Worm (Caenorhabditis elegans): ENCODE data around the gene nhr-40.
A peak's percentile ranks its signal among the peaks of the same experiment; 100 is the strongest.

Gene nhr-40

ce11 chrX:2559979-2560378 lies 33.8 kb upstream of the nhr-40 start, which contains the start of gene F52H2.5:
Gene F52H2.5, minus strand, starts transcription at chrX:2560079.
- TF ChIP-seq zfp-3 (GFP tag; conservative IDR thresholded peaks at IDR 0.05) = no peak
- no peak for TF ChIP-seq aly-2 (tag; optimal IDR thresholded peaks at IDR 0.05)
- no peak for TF ChIP-seq php-3 (GFP tag; IDR thresholded peaks at IDR 0.05)
- TF ChIP-seq dmd-8 (GFP tag; IDR thresholded peaks at IDR 0.05) = no peak

ce11 chrX:2564047-2564446 lies 29.8 kb upstream of the nhr-40 start, which contains the start of gene dhcr-24:
Gene dhcr-24, minus strand, starts transcription at chrX:2564147.
- no peak for TF ChIP-seq daf-8 (GFP tag; IDR thresholded peaks at IDR 0.05)
- no peak for TF ChIP-seq madf-9 (GFP tag; conservative IDR thresholded peaks at IDR 0.05)
- no peak for TF ChIP-seq dve-1 (tag; optimal IDR thresholded peaks at IDR 0.05; ENCODE audit: insufficient read depth)
- no peak for TF ChIP-seq tag-97 (GFP tag; IDR thresholded peaks at IDR 0.05)
- TF ChIP-seq ceh-32 (tag; optimal IDR thresholded peaks at IDR 0.05; ENCODE audit: poor library complexity) = no peak
- TF ChIP-seq dmd-9 (GFP tag; IDR thresholded peaks at IDR 0.05) = no peak
- TF ChIP-seq unc-39 (tag; optimal IDR thresholded peaks at IDR 0.05) = no peak

ce11 chrX:2565308-2565773 lies 28.5 kb upstream of the nhr-40 start, which contains the start of gene F52H2.15:
Gene F52H2.15, plus strand, starts transcription at chrX:2565358.
- TF ChIP-seq dmd-6 (GFP tag; IDR thresholded peaks at IDR 0.05) (peak; percentile 42; the same call in 1 of the 2 replicates), unc-39 (tag; optimal IDR thresholded peaks at IDR 0.05) (no peak), nhr-28 (tag; optimal IDR thresholded peaks at IDR 0.05) (peak; percentile 93), aha-1 (tag) (peak; percentile 11), daf-16 (GFP tag; optimal IDR thresholded peaks at IDR 0.05) (no peak), daf-16 (tag; optimal IDR thresholded peaks at IDR 0.05) (peak; percentile 85), pqm-1 (tag; optimal IDR thresholded peaks at IDR 0.05) (peak; percentile 66), dmd-9 (GFP tag; IDR thresholded peaks at IDR 0.05) (no peak), hlh-11 (tag; optimal IDR thresholded peaks at IDR 0.05) (peak; percentile 49), dve-1 (tag; optimal IDR thresholded peaks at IDR 0.05; ENCODE audit: insufficient read depth) (peak; percentile 34), unc-62 (GFP tag; optimal IDR thresholded peaks at IDR 0.05 in 1 of 2) (peak in 1 of 2 experiments; percentile 93), unc-62 (tag; optimal IDR thresholded peaks at IDR 0.05) (no peak)

ce11 chrX:2567761-2568160 lies 26.0 kb upstream of the nhr-40 start:
- TF ChIP-seq dmd-6 (GFP tag; IDR thresholded peaks at IDR 0.05) (0 out of 2 replicates have a peak, but pooled peaks have one; percentile 36), rbr-2 (tag; optimal IDR thresholded peaks at IDR 0.05) (no peak), nhr-28 (tag; optimal IDR thresholded peaks at IDR 0.05) (peak; percentile 12)

- peak; percentile 90 for TF ChIP-seq tra-1 (GFP tag; IDR thresholded peaks at IDR 0.05)
- peak; percentile 99 for TF ChIP-seq nhr-28 (tag; optimal IDR thresholded peaks at IDR 0.05)
- peak; percentile 88 for TF ChIP-seq php-3 (GFP tag; IDR thresholded peaks at IDR 0.05)
- peak; percentile 87 for TF ChIP-seq nhr-77 (tag; optimal IDR thresholded peaks at IDR 0.05)
- TF ChIP-seq mdl-1 (tag; optimal IDR thresholded peaks at IDR 0.05) = peak in 1 of 2 experiments; percentile 46
- peak in 1 of 2 experiments; percentile 92 for TF ChIP-seq daf-16 (GFP tag; optimal IDR thresholded peaks at IDR 0.05)
- TF ChIP-seq daf-16 (tag; optimal IDR thresholded peaks at IDR 0.05) = peak; percentile 97
- TF ChIP-seq hmg-1.1 (GFP tag; IDR thresholded peaks at IDR 0.05) = peak; percentile 36; the same call in 1 of the 2 replicates
- TF ChIP-seq nhr-10 (tag; optimal IDR thresholded peaks at IDR 0.05) = peak; percentile 12
- TF ChIP-seq sdz-12 (GFP tag; optimal IDR thresholded peaks at IDR 0.05) = no peak
- peak; percentile 48 for TF ChIP-seq T20F7.1 (GFP tag; optimal IDR thresholded peaks at IDR 0.05)
- TF ChIP-seq nhr-102 (tag; optimal IDR thresholded peaks at IDR 0.05) = peak; percentile 82
- TF ChIP-seq zfp-3 (GFP tag; conservative IDR thresholded peaks at IDR 0.05) = 0 out of 2 replicates have a peak, but pooled peaks have one; percentile 23
- peak in 1 of 2 experiments; percentile 19 for TF ChIP-seq hif-1 (tag; optimal IDR thresholded peaks at IDR 0.05)
- no peak for TF ChIP-seq ceh-62 (tag; optimal IDR thresholded peaks at IDR 0.05)
- no peak for TF ChIP-seq tag-97 (GFP tag; IDR thresholded peaks at IDR 0.05)
- TF ChIP-seq mxl-3 (GFP tag; optimal IDR thresholded peaks at IDR 0.05) = peak; percentile 39
- TF ChIP-seq nhr-76 (tag; optimal IDR thresholded peaks at IDR 0.05) = no peak
- peak; percentile 15 for TF ChIP-seq mes-2 (tag; optimal IDR thresholded peaks at IDR 0.05; ENCODE audit: poor library complexity, severe bottlenecking)
- no peak for TF ChIP-seq rbr-2 (tag; optimal IDR thresholded peaks at IDR 0.05)
- peak; percentile 98 for TF ChIP-seq dmd-6 (GFP tag; IDR thresholded peaks at IDR 0.05)
- no peak for TF ChIP-seq nhr-111 (GFP tag; optimal IDR thresholded peaks at IDR 0.05)
- TF ChIP-seq set-16 (GFP tag; IDR thresholded peaks at IDR 0.05) = no peak
- peak; percentile 86 for TF ChIP-seq aha-1 (tag)
- peak; percentile 26 for TF ChIP-seq hlh-30 (tag; optimal IDR thresholded peaks at IDR 0.05; ENCODE audit: insufficient read depth)
- peak; percentile 93 for TF ChIP-seq hlh-11 (tag; optimal IDR thresholded peaks at IDR 0.05)
- TF ChIP-seq unc-62 (GFP tag; optimal IDR thresholded peaks at IDR 0.05 in 1 of 2) = peak in 1 of 2 experiments; percentile 57
- TF ChIP-seq unc-62 (tag; optimal IDR thresholded peaks at IDR 0.05) = no peak
- peak; percentile 91 for TF ChIP-seq dve-1 (tag; optimal IDR thresholded peaks at IDR 0.05; ENCODE audit: insufficient read depth)
- peak; percentile 68; the same call in 1 of the 2 replicates for TF ChIP-seq mdt-29 (GFP tag; IDR thresholded peaks at IDR 0.05)
- peak; percentile 75 for TF ChIP-seq gei-8 (GFP tag; optimal IDR thresholded peaks at IDR 0.05)
- peak; percentile 44 for TF ChIP-seq mep-1 (tag; optimal IDR thresholded peaks at IDR 0.05)
Measured at ce11 chrX:2569040-2569439, 24.8 kb upstream of the nhr-40 start.
